Fruit fly (Drosophila melanogaster) whole organism, adult: ENCODE results near the gene CG32532.

Experiments
- CG11617 ChIP-seq: fragments of 200-800 bp; sonication (Bioruptor generic); optimal IDR thresholded peaks from 2 replicates; lab custom pipeline; 2017; ENCODE audit warnings: mild to moderate bottlenecking, missing biosample characterization, missing genetic modification reagents, missing genetic modification characterization
- CG12768 ChIP-seq: fragments of 200-800 bp; sonication (Bioruptor generic); optimal IDR thresholded peaks from 2 replicates; lab custom pipeline; 2017; ENCODE audit warnings: missing biosample characterization, missing genetic modification characterization, mild to moderate bottlenecking, moderate library complexity, missing genetic modification reagents
- CG14711 ChIP-seq: fragments of 200-800 bp; sonication (Bioruptor generic); optimal IDR thresholded peaks from 2 replicates; lab custom pipeline; 2018; ENCODE audit warnings: missing biosample characterization, mild to moderate bottlenecking, missing genetic modification characterization, moderate library complexity
- CG1620 ChIP-seq: fragments of 200-800 bp; sonication (Bioruptor generic); optimal IDR thresholded peaks from 2 replicates; lab custom pipeline; 2016; ENCODE audit warnings: missing biosample characterization, missing genetic modification characterization
- CG33017 ChIP-seq: fragments of 200-800 bp; sonication (Bioruptor generic); optimal IDR thresholded peaks from 2 replicates; lab custom pipeline; 2018; ENCODE audit warnings: missing biosample characterization, mild to moderate bottlenecking, missing genetic modification characterization, moderate library complexity
- CG5204 ChIP-seq: fragments of 200-800 bp; sonication (Bioruptor generic); optimal IDR thresholded peaks from 2 replicates; lab custom pipeline; 2016; ENCODE audit warnings: missing biosample characterization, missing genetic modification characterization
- CG7045 ChIP-seq: fragments of 200-800 bp; sonication (Bioruptor generic); optimal IDR thresholded peaks from 2 replicates; lab custom pipeline; 2017; ENCODE audit warnings: missing biosample characterization, mild to moderate bottlenecking, missing genetic modification characterization
- CG7101 ChIP-seq: fragments of 200-800 bp; sonication (Bioruptor generic); optimal IDR thresholded peaks from 2 replicates; lab custom pipeline; 2018; ENCODE audit warnings: missing biosample characterization, mild to moderate bottlenecking, missing genetic modification characterization, moderate library complexity
- Clk ChIP-seq: fragments of 200-800 bp; sonication (Bioruptor generic); optimal IDR thresholded peaks from 2 replicates; lab custom pipeline; 2017; ENCODE audit warnings: missing biosample characterization, missing genetic modification characterization
- Crg-1 ChIP-seq: fragments of 200-800 bp; sonication (Bioruptor generic); optimal IDR thresholded peaks from 2 replicates; lab custom pipeline; 2016; ENCODE audit warnings: missing biosample characterization, missing genetic modification characterization
- Hr96 ChIP-seq: fragments of 200-800 bp; sonication (Bioruptor generic); optimal IDR thresholded peaks from 2 replicates; lab custom pipeline; 2016; ENCODE audit warnings: missing biosample characterization, missing genetic modification characterization
- Mnt ChIP-seq: fragments of 200-800 bp; sonication (Bioruptor generic); optimal IDR thresholded peaks from 2 replicates; lab custom pipeline; 2016; ENCODE audit warnings: missing biosample characterization, mild to moderate bottlenecking, missing genetic modification characterization
- bab1 ChIP-seq: fragments of 200-800 bp; sonication (Bioruptor generic); optimal IDR thresholded peaks from 3 replicates; lab custom pipeline; 2019; ENCODE audit warnings: missing biosample characterization, mild to moderate bottlenecking, missing genetic modification characterization, moderate library complexity
- cic ChIP-seq: fragments of 200-800 bp; sonication (Bioruptor generic); optimal IDR thresholded peaks from 2 replicates; lab custom pipeline; 2017; ENCODE audit warnings: missing biosample characterization, mild to moderate bottlenecking, missing genetic modification characterization, moderate library complexity
- cnc ChIP-seq, 2 experiments: fragments of >200 bp; optimal IDR thresholded peaks; 2 replicates each; lab custom pipeline; 2017
- kay ChIP-seq: fragments of 200-800 bp; sonication (Bioruptor generic); peaks from one replicate; lab custom pipeline; 2016; ENCODE audit warnings: missing biosample characterization, missing genetic modification characterization, borderline replicate concordance
- ovo ChIP-seq: fragments of 200-800 bp; sonication (Bioruptor generic); optimal IDR thresholded peaks from 2 replicates; lab custom pipeline; 2016; ENCODE audit warnings: missing biosample characterization, missing genetic modification characterization
- pad ChIP-seq: fragments of 200-800 bp; sonication (Bioruptor generic); optimal IDR thresholded peaks from 3 replicates; lab custom pipeline; 2017; ENCODE audit warnings: missing biosample characterization, missing genetic modification characterization, mild to moderate bottlenecking, moderate library complexity, missing genetic modification reagents
- tj ChIP-seq: fragments of 200-800 bp; sonication (Bioruptor generic); optimal IDR thresholded peaks from 3 replicates; lab custom pipeline; 2017; ENCODE audit warnings: missing biosample characterization, mild to moderate bottlenecking, missing genetic modification characterization, moderate library complexity
- toe ChIP-seq: fragments of 200-800 bp; sonication (Bioruptor generic); optimal IDR thresholded peaks from 2 replicates; lab custom pipeline; 2016; ENCODE audit warnings: missing biosample characterization, missing genetic modification characterization

The CG32532 gene

DNA sequence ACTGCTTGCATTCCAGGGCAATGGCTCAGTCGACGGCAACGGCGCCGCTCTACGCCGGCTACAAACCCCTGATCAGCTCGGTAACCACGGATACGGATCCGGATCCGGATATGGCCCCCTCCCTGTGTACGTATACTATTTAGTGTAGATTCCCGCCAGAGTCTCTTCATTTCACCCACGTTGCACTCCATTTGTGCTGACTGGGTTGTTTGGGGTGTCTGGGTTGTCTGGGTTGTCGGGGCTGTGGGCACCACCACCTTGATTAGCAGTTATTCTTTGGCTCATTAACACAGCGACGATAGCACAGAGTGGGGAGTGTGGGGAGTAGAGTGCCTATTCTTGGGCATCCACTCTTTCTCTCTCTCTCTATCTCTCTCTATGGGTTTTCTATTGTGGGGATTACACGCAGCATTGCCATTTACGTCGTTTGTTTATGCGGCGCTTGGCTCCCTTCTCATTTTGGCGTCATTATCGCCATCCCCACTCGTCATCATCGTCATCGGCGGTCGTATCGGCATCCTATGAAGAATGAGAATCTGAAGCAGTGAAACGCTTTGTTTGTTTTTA lies 48.4 kb downstream of the CG32532 start:
- no peak for TF ChIP-seq ovo
- peak; percentile 84 for TF ChIP-seq tj
- no peak for TF ChIP-seq cic (GFP tag; lab: Kevin White, UChicago)
- no peak for TF ChIP-seq Mnt (GFP tag; lab: Kevin White, UChicago)
- TF ChIP-seq CG11617 (GFP tag; lab: Kevin White, UChicago): no peak
- TF ChIP-seq cnc (optimal IDR thresholded peaks at IDR 0.05; lab: Kevin White, UChicago): no peak
- no peak for TF ChIP-seq toe
- TF ChIP-seq CG5204: no peak
- TF ChIP-seq CG33017 (tag; lab: Kevin White, UChicago): no peak
- no peak for TF ChIP-seq CG12768 (GFP tag; lab: Kevin White, UChicago)
- TF ChIP-seq pad (GFP tag; lab: Kevin White, UChicago): peak; percentile 90
- no peak for TF ChIP-seq bab1 (GFP tag; lab: Kevin White, UChicago)
- peak; percentile 83 for TF ChIP-seq CG14711 (tag; lab: Kevin White, UChicago)
- TF ChIP-seq Clk (GFP tag; lab: Kevin White, UChicago): no peak
- no peak for TF ChIP-seq Crg-1 (GFP tag; lab: Kevin White, UChicago)
- no peak for TF ChIP-seq CG1620 (GFP tag; lab: Kevin White, UChicago)
- TF ChIP-seq CG7101 (tag; lab: Kevin White, UChicago): no peak
- no peak for TF ChIP-seq kay (GFP tag; lab: Kevin White, UChicago)
- TF ChIP-seq Hr96 (GFP tag; lab: Kevin White, UChicago): no peak
- TF ChIP-seq CG7045 (GFP tag; lab: Kevin White, UChicago): no peak

DNA sequence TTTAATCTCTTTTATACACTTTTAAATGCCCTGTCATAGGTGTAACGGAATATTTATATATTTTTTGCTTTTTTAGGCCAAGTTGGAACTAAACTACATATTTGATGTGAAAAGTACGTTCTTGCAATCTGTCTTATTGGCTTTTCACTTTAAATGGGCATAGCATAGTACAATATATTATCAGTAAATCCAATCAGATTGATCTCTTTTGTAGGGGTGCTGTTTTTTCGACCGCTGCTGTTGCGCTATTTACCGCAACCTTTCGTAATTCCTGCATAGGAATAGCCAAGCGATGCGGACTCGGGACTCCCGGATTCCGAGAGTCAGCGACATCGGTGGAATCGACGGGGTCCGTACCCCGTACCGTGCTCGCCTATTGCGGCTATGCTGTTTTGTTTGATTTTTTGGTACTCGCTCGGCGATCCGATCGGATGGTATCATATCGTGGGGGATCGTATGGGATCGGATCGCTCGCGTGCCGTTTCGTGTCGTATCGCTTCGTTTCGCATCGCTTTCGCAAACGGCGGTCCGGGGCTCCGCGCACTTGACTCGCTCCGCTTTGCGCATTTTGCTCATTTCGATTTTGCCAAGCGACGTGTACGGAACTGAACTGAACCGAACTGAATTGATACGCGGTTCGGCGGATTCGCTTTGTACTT lies 49.4 kb downstream of the CG32532 start:
- TF ChIP-seq Clk (GFP tag; lab: Kevin White, UChicago) (no peak), CG1620 (GFP tag; lab: Kevin White, UChicago) (no peak), toe (no peak), pad (GFP tag; lab: Kevin White, UChicago) (no peak), CG11617 (GFP tag; lab: Kevin White, UChicago) (no peak), cic (GFP tag; lab: Kevin White, UChicago) (peak; percentile 68), ovo (peak; percentile 83), CG12768 (GFP tag; lab: Kevin White, UChicago) (peak; percentile 68), Mnt (GFP tag; lab: Kevin White, UChicago) (peak; percentile 81), bab1 (GFP tag; lab: Kevin White, UChicago) (peak; percentile 42), tj (peak; percentile 50), kay (GFP tag; lab: Kevin White, UChicago) (no peak), CG33017 (tag; lab: Kevin White, UChicago) (peak; percentile 29), CG7101 (tag; lab: Kevin White, UChicago) (peak; percentile 48), Hr96 (GFP tag; lab: Kevin White, UChicago) (peak; percentile 49)

dm6 chrX:19496808-19497259 lies 50.4 kb downstream of the CG32532 start:
- peak; percentile 59 for TF ChIP-seq ovo
- peak; percentile 83 for TF ChIP-seq Mnt (GFP tag; lab: Kevin White, UChicago)
- peak; percentile 49 for TF ChIP-seq CG14711 (tag; lab: Kevin White, UChicago)
- TF ChIP-seq CG33017 (tag; lab: Kevin White, UChicago): no peak
- no peak for TF ChIP-seq CG5204
- peak; percentile 77 for TF ChIP-seq Hr96 (GFP tag; lab: Kevin White, UChicago)
- peak; percentile 55 for TF ChIP-seq CG7101 (tag; lab: Kevin White, UChicago)
- peak; percentile 58 for TF ChIP-seq cic (GFP tag; lab: Kevin White, UChicago)
- no peak for TF ChIP-seq CG12768 (GFP tag; lab: Kevin White, UChicago)
- TF ChIP-seq CG7045 (GFP tag; lab: Kevin White, UChicago): no peak
- peak; percentile 73 for TF ChIP-seq Crg-1 (GFP tag; lab: Kevin White, UChicago)
- TF ChIP-seq toe: peak; percentile 25
- no peak for TF ChIP-seq Clk (GFP tag; lab: Kevin White, UChicago)
- TF ChIP-seq kay (GFP tag; lab: Kevin White, UChicago): no peak
- no peak for TF ChIP-seq tj
- peak; percentile 49 for TF ChIP-seq pad (GFP tag; lab: Kevin White, UChicago)
- no peak for TF ChIP-seq cnc (optimal IDR thresholded peaks at IDR 0.05; lab: Kevin White, UChicago)
- TF ChIP-seq CG11617 (GFP tag; lab: Kevin White, UChicago): peak; percentile 15
- TF ChIP-seq bab1 (GFP tag; lab: Kevin White, UChicago): peak; percentile 61
- TF ChIP-seq CG1620 (GFP tag; lab: Kevin White, UChicago): peak; percentile 47

DNA sequence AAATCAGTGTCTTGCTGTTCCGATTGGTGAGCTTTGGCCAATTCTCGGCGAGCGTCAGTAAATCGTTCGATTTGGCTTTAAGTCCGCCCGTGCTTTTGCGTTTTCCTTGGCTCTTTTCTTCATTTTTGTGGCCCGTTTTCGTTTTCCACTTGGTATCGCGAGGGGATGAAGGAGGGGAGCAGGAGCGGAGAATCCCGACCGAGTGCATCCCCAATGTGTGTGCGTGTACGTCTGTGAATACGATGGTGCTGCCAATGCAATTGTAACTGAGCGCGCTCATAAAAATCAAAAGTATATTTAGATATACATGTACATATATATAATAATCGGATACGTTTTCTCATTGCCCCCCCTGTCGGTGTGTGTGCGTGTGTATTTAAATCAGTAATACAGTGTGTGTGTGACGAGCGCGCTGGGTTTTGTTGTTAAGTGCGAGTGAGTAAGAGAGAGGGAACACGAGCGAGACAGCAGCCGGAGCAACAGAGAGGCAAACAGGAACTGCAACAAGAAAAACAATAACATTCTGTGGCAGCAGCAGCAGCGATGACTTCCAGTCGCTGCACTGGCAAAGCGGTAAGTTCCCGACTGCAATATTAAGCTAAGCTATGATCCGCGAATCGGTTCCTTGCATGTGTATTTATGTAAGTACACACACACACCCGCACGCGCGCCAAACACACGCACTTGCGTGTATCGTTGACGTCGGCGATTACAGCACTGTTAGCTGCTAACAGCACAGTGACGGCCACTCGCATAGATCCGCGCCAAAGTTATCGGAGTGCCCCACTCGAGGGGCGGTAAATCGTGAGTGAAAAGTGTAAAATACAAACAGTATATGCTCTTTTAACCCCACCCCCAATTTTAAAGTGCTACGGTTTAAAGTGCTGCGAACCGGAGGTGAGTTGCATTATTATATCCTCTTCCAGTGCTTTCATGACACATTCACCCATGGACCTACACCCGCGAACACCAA lies 51.4 kb downstream of the CG32532 start:
- TF ChIP-seq Clk (GFP tag; lab: Kevin White, UChicago): no peak
- peak; percentile 92 for TF ChIP-seq tj
- TF ChIP-seq CG7101 (tag; lab: Kevin White, UChicago): peak; percentile 30
- no peak for TF ChIP-seq kay (GFP tag; lab: Kevin White, UChicago)
- TF ChIP-seq Mnt (GFP tag; lab: Kevin White, UChicago): peak; percentile 17
- peak; percentile 22 for TF ChIP-seq CG12768 (GFP tag; lab: Kevin White, UChicago)
